Worm (Caenorhabditis elegans) whole organism, young adult: ENCODE measurements around the gene fbxa-141.

Experiments
- B0035.1 ChIP-seq: sonication (generic microtip); optimal IDR thresholded peaks from 2 replicates; lab custom pipeline; 2016; ENCODE audit warnings: missing genetic modification characterization, mild to moderate bottlenecking, missing compliant biosample characterization, missing genotype, missing genetic modification reagents
- C06A6.2 ChIP-seq: fragments of 200-800 bp; sonication (Bioruptor generic); conservative IDR thresholded peaks from 2 replicates; pipeline ENCODE4 v1.3.6; 2022; ENCODE audit warnings: missing genetic modification characterization, missing compliant biosample characterization
- F33H1.4 ChIP-seq: fragments of 200-800 bp; sonication (Bioruptor generic); IDR thresholded peaks from 2 replicates; pipeline ENCODE4 v1.3.6; 2022; ENCODE audit warnings: missing genetic modification reagents, missing genetic modification characterization, missing compliant biosample characterization
- F37B4.10 ChIP-seq: fragments of 200-800 bp; sonication (Bioruptor generic); IDR thresholded peaks from 2 replicates; pipeline ENCODE4 v1.3.6; 2022; ENCODE audit warnings: missing genetic modification characterization, missing compliant biosample characterization
- F49E8.2 ChIP-seq: sonication (generic microtip); optimal IDR thresholded peaks from 3 replicates; lab custom pipeline; 2017; ENCODE audit warnings: missing genetic modification characterization, mild to moderate bottlenecking, missing compliant biosample characterization, antibody characterized with exemption, moderate library complexity; ENCODE audit not compliant: insufficient read depth
- F52B5.7 ChIP-seq: sonication (generic microtip); optimal IDR thresholded peaks from 2 replicates; lab custom pipeline; 2016; ENCODE audit warnings: mild to moderate bottlenecking, missing genetic modification characterization, missing compliant biosample characterization
- T07F8.4 ChIP-seq: sonication (generic microtip); optimal IDR thresholded peaks from 2 replicates; lab custom pipeline; 2016; ENCODE audit warnings: mild to moderate bottlenecking, missing genetic modification characterization, moderate library complexity, missing compliant biosample characterization
- Y56A3A.18 ChIP-seq: fragments of 200-800 bp; sonication (Bioruptor generic); IDR thresholded peaks from 2 replicates; pipeline ENCODE4 v1.3.6; 2022; ENCODE audit warnings: missing genetic modification reagents, missing genetic modification characterization, missing compliant biosample characterization
- ZK185.1 ChIP-seq: sonication (generic microtip); optimal IDR thresholded peaks from 2 replicates; lab custom pipeline; 2016; ENCODE audit warnings: mild to moderate bottlenecking, missing genetic modification characterization, missing compliant biosample characterization; ENCODE audit not compliant: poor library complexity, severe bottlenecking
- cebp-1 ChIP-seq, 2 experiments: fragments of 200-800 bp in 1 of 2; sonication (Bioruptor generic) in 1 of 2; sonication (generic microtip) in 1 of 2; IDR thresholded peaks in 1 of 2; optimal IDR thresholded peaks in 1 of 2; 2 replicates each; pipeline versions ENCODE4 v1.3.6 to Lab custom; 2017 to 2022; ENCODE audit warnings: missing compliant biosample characterization in 2 of 2, missing genetic modification characterization in 2 of 2, mild to moderate bottlenecking in 1 of 2, missing genetic modification reagents in 1 of 2, moderate library complexity in 1 of 2
- ceh-79 ChIP-seq: sonication (generic microtip); optimal IDR thresholded peaks from 2 replicates; lab custom pipeline; 2017; ENCODE audit warnings: mild to moderate bottlenecking, missing genetic modification characterization, missing compliant biosample characterization
- chd-7 ChIP-seq: sonication (generic microtip); optimal IDR thresholded peaks from 2 replicates; lab custom pipeline; 2016; ENCODE audit warnings: mild to moderate bottlenecking, missing genetic modification characterization, moderate library complexity, missing compliant biosample characterization
- dox-1 ChIP-seq: fragments of 200-800 bp; sonication (Bioruptor generic); IDR thresholded peaks from 2 replicates; pipeline ENCODE4 v1.3.6; 2022; ENCODE audit warnings: missing genetic modification reagents, missing genetic modification characterization, missing compliant biosample characterization
- dpff-1 ChIP-seq: sonication (generic microtip); optimal IDR thresholded peaks from 2 replicates; lab custom pipeline; 2017; ENCODE audit warnings: mild to moderate bottlenecking, missing genetic modification characterization, missing compliant biosample characterization
- egrh-3 ChIP-seq: fragments of 200-800 bp; sonication (Bioruptor generic); IDR thresholded peaks from 2 replicates; pipeline ENCODE4 v1.3.6; 2022; ENCODE audit warnings: missing genetic modification reagents, missing genetic modification characterization, missing compliant biosample characterization
- ekl-4 ChIP-seq: fragments of 200-800 bp; sonication (Bioruptor generic); IDR thresholded peaks from 2 replicates; pipeline ENCODE4 v1.3.6; 2022; ENCODE audit warnings: missing genetic modification reagents, missing genetic modification characterization, missing compliant biosample characterization
- fkh-3 ChIP-seq: sonication (generic microtip); optimal IDR thresholded peaks from 2 replicates; lab custom pipeline; 2016; ENCODE audit warnings: mild to moderate bottlenecking, missing genetic modification characterization, missing compliant biosample characterization
- gei-17 ChIP-seq: fragments of 200-800 bp; sonication (Bioruptor generic); optimal IDR thresholded peaks from 2 replicates; lab custom pipeline; 2018; ENCODE audit warnings: mild to moderate bottlenecking, missing genetic modification characterization, missing compliant biosample characterization
- him-1 ChIP-seq: sonication (generic microtip); optimal IDR thresholded peaks from 2 replicates; lab custom pipeline; 2016; ENCODE audit warnings: missing genotype, missing genetic modification reagents, missing genetic modification characterization, missing compliant biosample characterization
- hlh-12 ChIP-seq: sonication (generic microtip); optimal IDR thresholded peaks from 2 replicates; lab custom pipeline; 2016; ENCODE audit warnings: missing genetic modification characterization, missing compliant biosample characterization
- hmg-20 ChIP-seq: fragments of 200-800 bp; sonication (Bioruptor generic); IDR thresholded peaks from 2 replicates; pipeline ENCODE4 v1.3.6; 2022; ENCODE audit warnings: missing genetic modification reagents, missing genetic modification characterization, missing compliant biosample characterization
- hrde-1 ChIP-seq: sonication (generic microtip); optimal IDR thresholded peaks from 2 replicates; lab custom pipeline; 2016; ENCODE audit warnings: missing genetic modification characterization, mild to moderate bottlenecking, missing compliant biosample characterization, moderate library complexity, missing genotype, missing genetic modification reagents, borderline replicate concordance
- hsf-1 ChIP-seq: fragments of 200-800 bp; sonication (Bioruptor generic); IDR thresholded peaks from 2 replicates; pipeline ENCODE4 v1.3.6; 2022; ENCODE audit warnings: missing genetic modification reagents, missing genetic modification characterization, missing compliant biosample characterization
- lin-54 ChIP-seq: fragments of 200-800 bp; sonication (Bioruptor generic); optimal IDR thresholded peaks from 2 replicates; lab custom pipeline; 2018; ENCODE audit warnings: mild to moderate bottlenecking, missing genetic modification characterization, missing compliant biosample characterization
- lsl-1 ChIP-seq: fragments of 200-800 bp; sonication (Bioruptor generic); optimal IDR thresholded peaks from 2 replicates; lab custom pipeline; 2018; ENCODE audit warnings: mild to moderate bottlenecking, missing genetic modification characterization, moderate library complexity, missing compliant biosample characterization
- madf-10 ChIP-seq: sonication (generic microtip); optimal IDR thresholded peaks from 2 replicates; lab custom pipeline; 2016; ENCODE audit warnings: mild to moderate bottlenecking, missing genetic modification characterization, missing compliant biosample characterization
- madf-8 ChIP-seq: fragments of 200-800 bp; sonication (Bioruptor generic); conservative IDR thresholded peaks from 2 replicates; pipeline ENCODE4 v1.3.6; 2022; ENCODE audit warnings: missing genetic modification reagents, missing genetic modification characterization, missing compliant biosample characterization
- mcd-1 ChIP-seq: fragments of 200-800 bp; sonication (Bioruptor generic); IDR thresholded peaks from 2 replicates; pipeline ENCODE4 v1.3.6; 2022; ENCODE audit warnings: missing genetic modification reagents, missing genetic modification characterization, missing compliant biosample characterization
- mel-28 ChIP-seq: sonication (generic microtip); optimal IDR thresholded peaks from 2 replicates; lab custom pipeline; 2016; ENCODE audit warnings: borderline replicate concordance, mild to moderate bottlenecking, missing genetic modification characterization, missing compliant biosample characterization
- mes-4 ChIP-seq: sonication (generic microtip); optimal IDR thresholded peaks from 2 replicates; lab custom pipeline; 2016; ENCODE audit warnings: missing genotype, missing genetic modification characterization, missing compliant biosample characterization
- nfyb-1 ChIP-seq: fragments of 200-800 bp; sonication (Bioruptor generic); IDR thresholded peaks from 2 replicates; pipeline ENCODE4 v1.3.6; 2022; ENCODE audit warnings: missing genetic modification reagents, missing genetic modification characterization, missing compliant biosample characterization
- nhr-179 ChIP-seq: sonication (generic microtip); optimal IDR thresholded peaks from 2 replicates; lab custom pipeline; 2016; ENCODE audit warnings: mild to moderate bottlenecking, missing genetic modification characterization, missing compliant biosample characterization
- nhr-80 ChIP-seq: sonication (generic microtip); optimal IDR thresholded peaks from 2 replicates; lab custom pipeline; 2016; ENCODE audit warnings: missing genetic modification characterization, missing compliant biosample characterization
- rcor-1 ChIP-seq: fragments of 200-800 bp; sonication (Bioruptor generic); IDR thresholded peaks from 2 replicates; pipeline ENCODE4 v1.3.6; 2022; ENCODE audit warnings: missing genetic modification reagents, missing genetic modification characterization, missing compliant biosample characterization
- rec-8 ChIP-seq, 2 experiments: sonication (generic microtip); optimal IDR thresholded peaks; 2 replicates each; lab custom pipeline; 2016; ENCODE audit warnings: mild to moderate bottlenecking in 2 of 2, missing genetic modification characterization in 2 of 2, missing genetic modification reagents in 2 of 2, missing genotype in 2 of 2, missing biosample characterization in 1 of 2, missing compliant biosample characterization in 1 of 2, moderate library complexity in 1 of 2
- repo-1 ChIP-seq: sonication (generic microtip); optimal IDR thresholded peaks from 2 replicates; lab custom pipeline; 2017; ENCODE audit warnings: mild to moderate bottlenecking, missing genetic modification characterization, missing compliant biosample characterization
- rpc-1 ChIP-seq, 2 experiments: fragments of 150-350 bp in 1 of 2; sonication (generic microtip) in 1 of 2; optimal IDR thresholded peaks; 2 replicates each; lab custom pipeline; 2014 to 2018; ENCODE audit warnings: missing biosample characterization in 1 of 2, missing genetic modification characterization in 1 of 2, missing genetic modification reagents in 1 of 2, missing genotype in 1 of 2
- snpc-1.1 ChIP-seq: sonication (generic microtip); optimal IDR thresholded peaks from 2 replicates; lab custom pipeline; 2017; ENCODE audit warnings: missing genetic modification characterization, mild to moderate bottlenecking, missing compliant biosample characterization, antibody characterized with exemption, moderate library complexity, missing genotype, missing genetic modification reagents; ENCODE audit not compliant: insufficient read depth
- snpc-1.3 ChIP-seq: sonication (generic microtip); optimal IDR thresholded peaks from 2 replicates; lab custom pipeline; 2017; ENCODE audit warnings: missing genetic modification characterization, mild to moderate bottlenecking, missing compliant biosample characterization, antibody characterized with exemption, moderate library complexity, missing genotype, missing genetic modification reagents; ENCODE audit not compliant: insufficient read depth
- snpc-4 ChIP-seq, 5 experiments: fragments of 150-350 bp in 1 of 5; sonication (generic microtip) in 4 of 5; optimal IDR thresholded peaks; 2 replicates each; lab custom pipeline; 2014 to 2018; ENCODE audit warnings: missing genetic modification characterization in 5 of 5, missing biosample characterization in 3 of 5, antibody characterized with exemption in 2 of 5, mild to moderate bottlenecking in 2 of 5, missing compliant biosample characterization in 2 of 5, missing genotype in 2 of 5, moderate library complexity in 2 of 5, missing genetic modification reagents in 1 of 5
- tbp1 ChIP-seq: fragments of 200-800 bp; sonication (Bioruptor generic); optimal IDR thresholded peaks from 2 replicates; lab custom pipeline; 2018; ENCODE audit warnings: mild to moderate bottlenecking, missing genetic modification characterization, missing compliant biosample characterization
- zfh-2 ChIP-seq: fragments of 200-800 bp; sonication (Bioruptor generic); conservative IDR thresholded peaks from 2 replicates; pipeline ENCODE4 v1.3.6; 2022; ENCODE audit warnings: missing genetic modification reagents, missing genetic modification characterization, missing compliant biosample characterization

Gene fbxa-141

ce11 chrX:14480248-14480647 lies 32.5 kb downstream of the fbxa-141 start, which contains the start of gene gfi-3 (continued):
- no peak for TF ChIP-seq rec-8 (tag; optimal IDR thresholded peaks at IDR 0.05; lab: Kevin White, UChicago)
- no peak for TF ChIP-seq egrh-3 (GFP tag; lab: Robert Waterston, UW)
- TF ChIP-seq ekl-4 (GFP tag; lab: Robert Waterston, UW): no peak

DNA sequence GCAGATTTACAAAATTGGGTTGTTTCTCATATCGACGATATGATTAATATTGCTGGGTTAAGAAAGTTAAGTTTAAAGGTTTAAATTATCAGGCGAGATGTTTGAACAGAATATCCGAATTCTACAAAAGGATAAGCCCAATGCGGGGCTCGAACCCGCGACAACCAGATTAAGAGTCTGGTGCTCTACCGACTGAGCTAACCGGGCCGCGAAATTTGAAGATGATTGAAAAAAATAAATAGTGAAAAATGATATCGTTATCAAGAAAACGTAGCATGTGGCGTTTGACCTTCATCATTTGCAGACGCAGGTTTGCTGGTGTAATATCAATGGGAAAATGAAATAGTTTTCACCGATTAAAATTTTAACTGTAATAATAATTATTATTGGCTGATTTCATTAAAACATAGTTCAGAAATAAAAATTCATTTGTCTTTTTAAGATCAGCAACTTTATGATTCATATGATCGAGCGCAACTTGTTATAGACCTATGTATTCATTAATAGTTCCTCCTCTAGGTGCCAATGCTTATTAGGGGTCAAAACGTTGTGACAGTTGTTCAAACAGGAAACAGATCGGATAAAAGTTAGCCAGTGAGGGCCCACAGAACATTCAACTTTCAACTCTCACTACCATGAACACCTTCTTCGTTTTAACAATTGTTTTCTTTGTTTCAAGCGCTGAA lies 33.8 kb downstream of the fbxa-141 start, which contains the start of gene M163.11:
Gene M163.11 (plus strand): TSS at position 636 of the 686 bp plus-strand sequence.
- TF ChIP-seq lsl-1 (GFP tag; lab: Kevin White, UChicago): no peak
- no peak for TF ChIP-seq fkh-3 (tag; lab: Kevin White, UChicago)
- 0 out of 2 replicates have a peak, but pooled peaks have one; percentile 22 for TF ChIP-seq cebp-1 (GFP tag; IDR thresholded peaks at IDR 0.05; lab: Robert Waterston, UW)
- peak; percentile 17 for TF ChIP-seq cebp-1 (tag; optimal IDR thresholded peaks at IDR 0.05; lab: Kevin White, UChicago)
- no peak for TF ChIP-seq hsf-1 (GFP tag; lab: Robert Waterston, UW)
- no peak for TF ChIP-seq dpff-1
- TF ChIP-seq mcd-1 (GFP tag; lab: Robert Waterston, UW): no peak
- peak; percentile 66 for TF ChIP-seq rcor-1
- no peak for TF ChIP-seq egrh-3 (GFP tag; lab: Robert Waterston, UW)
- no peak for TF ChIP-seq nhr-179 (tag; lab: Kevin White, UChicago)
- TF ChIP-seq zfh-2 (GFP tag; lab: Robert Waterston, UW): no peak
- TF ChIP-seq ZK185.1 (tag; lab: Kevin White, UChicago): peak; percentile 87
- no peak for TF ChIP-seq F33H1.4 (GFP tag; lab: Robert Waterston, UW)
- TF ChIP-seq snpc-1.1 (tag; lab: Kevin White, UChicago): peak; percentile 71
- no peak for TF ChIP-seq gei-17
- TF ChIP-seq snpc-4 (GFP tag; optimal IDR thresholded peaks at IDR 0.05; lab: Kevin White, UChicago): peak; percentile 57
- TF ChIP-seq snpc-4 (tag; optimal IDR thresholded peaks at IDR 0.05; lab: Kevin White, UChicago): peak; percentile 8 to 78 (median 44)
- peak; percentile 65 for TF ChIP-seq Y56A3A.18
- TF ChIP-seq nfyb-1: peak; percentile 82
- TF ChIP-seq ceh-79 (tag; lab: Kevin White, UChicago): no peak
- peak; percentile 44 for TF ChIP-seq hlh-12 (tag; lab: Kevin White, UChicago)
- TF ChIP-seq madf-10 (tag; lab: Kevin White, UChicago): peak; percentile 39
- TF ChIP-seq madf-8: no peak
- TF ChIP-seq snpc-1.3 (tag; lab: Kevin White, UChicago): peak; percentile 63
- TF ChIP-seq hmg-20: peak; percentile 67; the same call in 1 of the 2 replicates
- peak; percentile 38 for TF ChIP-seq repo-1
- TF ChIP-seq lin-54 (GFP tag; lab: Kevin White, UChicago): peak; percentile 46
- TF ChIP-seq dox-1 (GFP tag; lab: Robert Waterston, UW): peak; percentile 75
- peak; percentile 43 for TF ChIP-seq B0035.1 (tag; lab: Kevin White, UChicago)
- peak; percentile 85 for TF ChIP-seq rpc-1 (optimal IDR thresholded peaks at IDR 0.05; lab: Kevin White, UChicago)
- peak; percentile 92 for TF ChIP-seq rpc-1 (tag; optimal IDR thresholded peaks at IDR 0.05; lab: Kevin White, UChicago)
- peak; percentile 14 for TF ChIP-seq him-1 (tag; lab: Kevin White, UChicago)
- peak; percentile 61 for TF ChIP-seq mes-4 (tag; lab: Kevin White, UChicago)
- TF ChIP-seq C06A6.2 (GFP tag; lab: Robert Waterston, UW): no peak
- TF ChIP-seq F52B5.7 (tag; lab: Kevin White, UChicago): no peak
- TF ChIP-seq chd-7 (tag; lab: Kevin White, UChicago): peak; percentile 61
- TF ChIP-seq hrde-1 (tag; lab: Kevin White, UChicago): no peak
- TF ChIP-seq nhr-80 (tag; lab: Kevin White, UChicago): peak; percentile 8
- peak; percentile 58 for TF ChIP-seq T07F8.4 (tag; lab: Kevin White, UChicago)
- no peak for TF ChIP-seq mel-28 (tag; lab: Kevin White, UChicago)
- TF ChIP-seq F37B4.10 (GFP tag; lab: Robert Waterston, UW): no peak
- peak; percentile 40 for TF ChIP-seq F49E8.2
- peak; percentile 91 for TF ChIP-seq tbp1 (GFP tag; lab: Kevin White, UChicago)
